Fruit fly (Drosophila melanogaster): ENCODE measurements around the gene Usp8.

Usp8 gene

DNA sequence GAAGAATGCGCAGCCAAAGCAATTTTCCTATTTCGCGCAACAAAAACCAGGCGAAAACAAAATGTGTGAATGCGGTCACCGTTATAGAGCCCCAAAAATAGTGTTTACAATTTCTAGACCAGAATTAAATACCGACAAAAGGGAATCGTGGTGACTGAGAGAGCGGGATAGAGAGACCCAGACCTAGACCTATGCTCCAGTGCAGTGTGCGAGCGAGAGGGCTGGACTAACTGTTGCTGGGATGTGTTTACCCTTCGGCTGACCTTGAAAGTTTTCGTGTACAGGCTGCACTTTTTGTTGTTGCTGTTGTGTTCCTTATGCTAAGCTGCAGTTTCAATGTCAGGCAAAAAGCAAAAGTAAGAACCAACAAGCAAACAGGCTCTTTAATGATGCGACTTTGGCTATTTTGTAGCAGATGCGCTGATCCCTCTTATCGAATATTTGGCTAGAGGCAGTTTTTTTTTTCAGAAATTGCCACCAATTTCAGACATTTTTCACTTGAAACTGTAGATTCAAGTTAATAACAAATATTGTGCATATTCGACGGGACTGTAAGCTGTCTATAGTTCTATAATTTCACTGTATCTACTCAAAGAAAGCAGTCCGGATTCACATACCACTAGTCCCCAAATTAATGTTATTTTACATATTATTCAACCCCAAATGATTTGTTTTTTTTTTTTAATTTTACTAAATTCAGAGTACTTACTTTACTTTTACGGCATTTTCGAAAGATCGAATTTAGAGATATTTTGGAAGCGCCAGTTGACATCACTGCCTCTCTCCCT, 52.7 kb downstream of the Usp8 start:
- TF ChIP-seq fru (GFP tag; optimal IDR thresholded peaks at IDR 0.05): peak; percentile 55
- no peak for TF ChIP-seq Mio (GFP tag; optimal IDR thresholded peaks at IDR 0.05)
- TF ChIP-seq Hnf4 (GFP tag; optimal IDR thresholded peaks at IDR 0.05): no peak
- peak; percentile 31 for TF ChIP-seq rgr (GFP tag; optimal IDR thresholded peaks at IDR 0.05)
- no peak for TF ChIP-seq lola (GFP tag; optimal IDR thresholded peaks at IDR 0.05)
- peak in 1 of 2 experiments; percentile 50 for TF ChIP-seq foxo (GFP tag; optimal IDR thresholded peaks at IDR 0.05)
- TF ChIP-seq CG9705 (GFP tag; optimal IDR thresholded peaks at IDR 0.05): peak; percentile 18
- peak; percentile 39 for TF ChIP-seq br (GFP tag; optimal IDR thresholded peaks at IDR 0.05)
- TF ChIP-seq brk (GFP tag; optimal IDR thresholded peaks at IDR 0.05): no peak
- peak; percentile 36 for TF ChIP-seq OdsH (GFP tag; optimal IDR thresholded peaks at IDR 0.05)
- TF ChIP-seq HLH106 (tag; optimal IDR thresholded peaks at IDR 0.05): peak; percentile 24
- no peak for TF ChIP-seq Vsx2 (GFP tag; optimal IDR thresholded peaks at IDR 0.05; ENCODE audit: partially characterized antibody)
- TF ChIP-seq Abd-B (GFP tag; optimal IDR thresholded peaks at IDR 0.05): no peak
- TF ChIP-seq Hr78 (GFP tag; optimal IDR thresholded peaks at IDR 0.05): no peak
- no peak for TF ChIP-seq Hr83 (GFP tag; optimal IDR thresholded peaks at IDR 0.05; ENCODE audit: poor library complexity, severe bottlenecking)
- TF ChIP-seq sage (GFP tag; optimal IDR thresholded peaks at IDR 0.05): no peak
- TF ChIP-seq dl (GFP tag; optimal IDR thresholded peaks at IDR 0.05; ENCODE audit: insufficient read depth in 1 of 2, partially characterized antibody in 2 of 2): no peak
- TF ChIP-seq h (GFP tag; optimal IDR thresholded peaks at IDR 0.05): peak; percentile 64
- TF ChIP-seq pan (optimal IDR thresholded peaks at IDR 0.05): no peak
- no peak for TF ChIP-seq tai (GFP tag; optimal IDR thresholded peaks at IDR 0.05)
- TF ChIP-seq dsf (GFP tag; optimal IDR thresholded peaks at IDR 0.05; ENCODE audit: borderline replicate concordance): no peak
- TF ChIP-seq GATAd (GFP tag; optimal IDR thresholded peaks at IDR 0.05): no peak
- peak; percentile 8 for TF ChIP-seq dmrt93B (GFP tag; optimal IDR thresholded peaks at IDR 0.05)
- TF ChIP-seq psq (GFP tag; optimal IDR thresholded peaks at IDR 0.05): peak; percentile 64
- TF ChIP-seq Sp1 (GFP tag; optimal IDR thresholded peaks at IDR 0.05): peak; percentile 43
- TF ChIP-seq jim (GFP tag; optimal IDR thresholded peaks at IDR 0.05): no peak
- TF ChIP-seq sv (GFP tag; optimal IDR thresholded peaks at IDR 0.05): peak; percentile 32
- TF ChIP-seq CrebA (GFP tag; optimal IDR thresholded peaks at IDR 0.05; ENCODE audit: borderline replicate concordance): no peak
- TF ChIP-seq CG32264 (GFP tag; optimal IDR thresholded peaks at IDR 0.05): no peak
- TF ChIP-seq N (GFP tag; optimal IDR thresholded peaks at IDR 0.05): no peak
- TF ChIP-seq Myc (optimal IDR thresholded peaks at IDR 0.05): peak; percentile 97
- no peak for TF ChIP-seq Dif (GFP tag; optimal IDR thresholded peaks at IDR 0.05; ENCODE audit: partially characterized antibody)
- TF ChIP-seq Rel (GFP tag; optimal IDR thresholded peaks at IDR 0.05): no peak
- TF ChIP-seq Rel (tag; optimal IDR thresholded peaks at IDR 0.05): no peak
- TF ChIP-seq ey (GFP tag; optimal IDR thresholded peaks at IDR 0.05): peak; percentile 59
- no peak for TF ChIP-seq Jra (GFP tag; optimal IDR thresholded peaks at IDR 0.05)
- TF ChIP-seq woc (GFP tag; optimal IDR thresholded peaks at IDR 0.05): peak; percentile 89
- no peak for TF ChIP-seq Dfd (GFP tag; optimal IDR thresholded peaks at IDR 0.05)
- TF ChIP-seq usp (GFP tag; optimal IDR thresholded peaks at IDR 0.05): no peak
